Worm (Caenorhabditis elegans): ENCODE data around the gene ZK792.4.
A peak's percentile ranks its signal among the peaks of the same experiment; 100 is the strongest.

ce11 chrIV:11700100-11700499 lies 18.3 kb upstream of the ZK792.4 start:
- TF ChIP-seq ces-1 (GFP tag; optimal IDR thresholded peaks at IDR 0.05) (no peak), unc-62 (GFP tag; optimal IDR thresholded peaks at IDR 0.05 in 1 of 2) (peak in 1 of 2 experiments; percentile 16), unc-62 (tag; optimal IDR thresholded peaks at IDR 0.05) (no peak), ama-1 (optimal IDR thresholded peaks at IDR 0.05) (no peak), php-3 (GFP tag; IDR thresholded peaks at IDR 0.05) (no peak), unc-39 (tag; optimal IDR thresholded peaks at IDR 0.05) (no peak), F26F4.8 (GFP tag; conservative IDR thresholded peaks at IDR 0.05) (no peak), mdl-1 (tag; optimal IDR thresholded peaks at IDR 0.05) (no peak), ztf-11 (tag; optimal IDR thresholded peaks at IDR 0.05) (no peak)
